Fruit fly (Drosophila melanogaster): ENCODE data around the gene Pgant4.

DNA sequence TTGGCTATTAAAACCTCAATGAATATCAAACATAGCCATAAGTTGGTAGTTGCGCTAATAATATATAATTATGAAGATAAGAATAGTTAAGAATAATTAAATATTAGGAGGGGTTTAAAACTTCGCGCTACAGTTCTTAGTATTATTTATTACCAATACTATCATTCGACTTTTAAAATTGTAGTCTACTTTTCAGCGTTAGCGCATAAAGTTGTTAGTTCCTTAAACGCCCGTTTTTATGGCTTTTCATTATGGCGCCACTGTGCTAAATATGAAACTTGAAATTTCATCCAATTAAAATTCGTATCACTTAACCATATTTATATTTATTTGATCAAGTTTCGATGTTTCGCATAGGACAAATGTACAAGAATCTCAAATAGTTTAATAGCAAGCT lies 8.0 kb downstream of the Pgant4 start:
- TF ChIP-seq EcR (GFP tag; optimal IDR thresholded peaks at IDR 0.05) (no peak), CG8478 (optimal IDR thresholded peaks at IDR 0.05) (no peak)

Data from whole organism.